Fruit fly (Drosophila melanogaster): ENCODE measurements around the gene Oatp33Ea.

Gene Oatp33Ea

dm6 chr2L:12415485-12416137 lies 30.1 kb downstream of the Oatp33Ea start (continued):
- no peak for TF ChIP-seq pfk (GFP tag; optimal IDR thresholded peaks at IDR 0.05)
- TF ChIP-seq twi (tag; optimal IDR thresholded peaks at IDR 0.05): no peak
- TF ChIP-seq Lpt (GFP tag; optimal IDR thresholded peaks at IDR 0.05): no peak
- TF ChIP-seq CG17912 (GFP tag; optimal IDR thresholded peaks at IDR 0.05): no peak
- no peak for TF ChIP-seq Dek (tag; optimal IDR thresholded peaks at IDR 0.05)
- TF ChIP-seq usp (GFP tag; optimal IDR thresholded peaks at IDR 0.05): no peak
- TF ChIP-seq CG2889 (GFP tag; IDR thresholded peaks at IDR 0.05): no peak
- TF ChIP-seq CG12299 (tag; optimal IDR thresholded peaks at IDR 0.05): no peak
- 0 out of 2 replicates have a peak, but pooled peaks have one; percentile 5 for TF ChIP-seq vvl (GFP tag; IDR thresholded peaks at IDR 0.05)
- TF ChIP-seq phol (tag; optimal IDR thresholded peaks at IDR 0.05): peak; percentile 46
- no peak; the same call in 2 of the 3 replicates for TF ChIP-seq CG14050 (GFP tag; IDR thresholded peaks at IDR 0.05)
- TF ChIP-seq z (GFP tag; IDR thresholded peaks at IDR 0.05): peak; percentile 66; the same call in 2 of the 3 replicates
- TF ChIP-seq ara (GFP tag; IDR thresholded peaks at IDR 0.05): no peak
- TF ChIP-seq CG18764 (GFP tag; optimal IDR thresholded peaks at IDR 0.05): no peak
- no peak for TF ChIP-seq klu (GFP tag; IDR thresholded peaks at IDR 0.05)
- no peak for TF ChIP-seq Gsc (GFP tag; IDR thresholded peaks at IDR 0.05)
- TF ChIP-seq Dip3 (GFP tag; optimal IDR thresholded peaks at IDR 0.05): no peak
- TF ChIP-seq H2.0 (GFP tag; IDR thresholded peaks at IDR 0.05): no peak
- no peak for TF ChIP-seq Ravus (GFP tag; IDR thresholded peaks at IDR 0.05)
- TF ChIP-seq CG7372 (GFP tag; IDR thresholded peaks at IDR 0.05): no peak
- no peak for TF ChIP-seq disco-r (GFP tag; optimal IDR thresholded peaks at IDR 0.05)
- TF ChIP-seq sisA (GFP tag; IDR thresholded peaks at IDR 0.05): no peak
- TF ChIP-seq CG3838 (GFP tag; optimal IDR thresholded peaks at IDR 0.05): no peak
- TF ChIP-seq Dad (GFP tag; optimal IDR thresholded peaks at IDR 0.05): no peak
- TF ChIP-seq CG7357 (GFP tag; IDR thresholded peaks at IDR 0.05): no peak
- TF ChIP-seq E2f1 (GFP tag; IDR thresholded peaks at IDR 0.05): no peak
- TF ChIP-seq otp (GFP tag; IDR thresholded peaks at IDR 0.05): no peak
- TF ChIP-seq CG32772 (GFP tag; IDR thresholded peaks at IDR 0.05): no peak
- TF ChIP-seq Nf-YB (GFP tag; optimal IDR thresholded peaks at IDR 0.05): peak; percentile 14
- TF ChIP-seq gt (GFP tag; IDR thresholded peaks at IDR 0.05): no peak
- no peak for TF ChIP-seq gfzf (GFP tag; optimal IDR thresholded peaks at IDR 0.05)
- TF ChIP-seq CG8478 (optimal IDR thresholded peaks at IDR 0.05): no peak
- TF ChIP-seq CG13775 (GFP tag; optimal IDR thresholded peaks at IDR 0.05): no peak
- no peak for TF ChIP-seq Awh (GFP tag; IDR thresholded peaks at IDR 0.05)
- TF ChIP-seq tup (GFP tag; optimal IDR thresholded peaks at IDR 0.05): no peak
- peak; percentile 37 for TF ChIP-seq Blimp-1 (GFP tag; optimal IDR thresholded peaks at IDR 0.05)
- TF ChIP-seq CG11247 (GFP tag; IDR thresholded peaks at IDR 0.05): no peak
- peak; percentile 23 for TF ChIP-seq CG8388 (GFP tag; optimal IDR thresholded peaks at IDR 0.05)
- TF ChIP-seq CG9797 (GFP tag; optimal IDR thresholded peaks at IDR 0.05): no peak
- no peak for TF ChIP-seq jigr1 (GFP tag; IDR thresholded peaks at IDR 0.05)
- no peak for TF ChIP-seq CG33213 (GFP tag; optimal IDR thresholded peaks at IDR 0.05)
- TF ChIP-seq CG18011 (GFP tag; optimal IDR thresholded peaks at IDR 0.05): no peak
- no peak for TF ChIP-seq aop (GFP tag; IDR thresholded peaks at IDR 0.05)
- TF ChIP-seq sug (tag; optimal IDR thresholded peaks at IDR 0.05): no peak
- TF ChIP-seq CG10654 (GFP tag; optimal IDR thresholded peaks at IDR 0.05): no peak
- TF ChIP-seq gsb-n (tag; optimal IDR thresholded peaks at IDR 0.05): no peak
- no peak for TF ChIP-seq fd3F (GFP tag; optimal IDR thresholded peaks at IDR 0.05)
- no peak for TF ChIP-seq CG8089 (GFP tag; optimal IDR thresholded peaks at IDR 0.05)
- TF ChIP-seq CG18619 (GFP tag; optimal IDR thresholded peaks at IDR 0.05): no peak
- no peak for TF ChIP-seq Doc3 (GFP tag; IDR thresholded peaks at IDR 0.05; ENCODE audit: partially characterized antibody)
- TF ChIP-seq kay (GFP tag; optimal IDR thresholded peaks at IDR 0.05): no peak
- no peak for TF ChIP-seq sc (optimal IDR thresholded peaks at IDR 0.05)
- TF ChIP-seq sc (GFP tag; optimal IDR thresholded peaks at IDR 0.05): no peak
